Fruit fly (Drosophila melanogaster) whole organism, pupa: ENCODE data around the gene CG34159.

Source experiments
- CG9948 ChIP-seq: fragments of 200-800 bp; sonication (Bioruptor generic); optimal IDR thresholded peaks from 2 replicates; lab custom pipeline; 2018; ENCODE audit warnings: missing biosample characterization, mild to moderate bottlenecking, missing genetic modification characterization, moderate library complexity
- Ets98B ChIP-seq: fragments of 200-800 bp; sonication (Bioruptor generic); IDR thresholded peaks from 2 replicates; pipeline ENCODE4 v1.3.6; 2022; ENCODE audit warnings: missing biosample characterization, missing genetic modification characterization

dm6 chr2L:10220501-10221386 lies 16.6 kb upstream of the CG34159 start, which contains the start of the genes Npc1a and Prosalpha6:
- TF ChIP-seq CG9948 (tag; lab: Kevin White, UChicago) (no peak), Ets98B (GFP tag; lab: Robert Waterston, UW) (no peak)
